Worm (Caenorhabditis elegans): Measurements from ENCODE around the gene Y73F4A.2.

DNA sequence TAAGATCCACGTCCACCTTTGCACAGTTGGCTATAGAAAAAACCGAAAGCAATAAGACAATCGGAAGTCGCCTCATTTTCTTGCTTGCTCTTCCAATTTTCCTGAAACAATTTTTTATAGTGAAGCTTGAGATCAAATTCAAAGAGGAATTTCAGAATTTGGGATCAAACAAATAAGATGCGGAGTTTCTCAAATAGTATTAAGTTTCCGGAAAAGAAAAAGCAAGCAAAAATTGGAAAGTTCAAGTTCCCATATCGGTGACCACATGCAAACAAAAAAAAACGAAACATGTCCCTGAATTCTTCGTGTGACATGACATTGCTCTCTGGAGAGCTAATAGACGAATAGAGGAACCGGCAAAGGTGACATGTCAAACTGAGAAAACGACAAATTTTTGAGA lies 37.8 kb downstream of the Y73F4A.2 start, which contains the start of gene unc-129:
- TF ChIP-seq fos-1 (tag; optimal IDR thresholded peaks at IDR 0.05) (no peak), R02D3.7 (tag; optimal IDR thresholded peaks at IDR 0.05) (no peak), elt-1 (tag; optimal IDR thresholded peaks at IDR 0.05) (no peak), nhr-76 (tag; optimal IDR thresholded peaks at IDR 0.05) (no peak), nhr-11 (tag; optimal IDR thresholded peaks at IDR 0.05) (no peak), snpc-4 (tag; optimal IDR thresholded peaks at IDR 0.05) (no peak), nhr-77 (tag; optimal IDR thresholded peaks at IDR 0.05) (no peak), ztf-4 (tag; optimal IDR thresholded peaks at IDR 0.05) (no peak), ceh-82 (tag; optimal IDR thresholded peaks at IDR 0.05) (no peak)

Measured in whole organism, L3 larva.